Fruit fly (Drosophila melanogaster) whole organism, embryonic: Measurements from ENCODE around the gene Usp14.
A peak's percentile ranks its signal among the peaks of the same experiment; 100 is the strongest.

Experiments
- Adf1 ChIP-seq: fragments of 200-800 bp; sonication (Bioruptor generic); IDR thresholded peaks from 2 replicates; pipeline ENCODE4 v1.3.6; 2022; ENCODE audit warnings: missing biosample characterization, missing genetic modification characterization
- Asciz ChIP-seq: fragments of 200-800 bp; sonication (Bioruptor generic); optimal IDR thresholded peaks from 2 replicates; lab custom pipeline; 2017; ENCODE audit warnings: missing biosample characterization, mild to moderate bottlenecking, missing genetic modification characterization, missing genetic modification reagents
- Atf6 ChIP-seq: fragments of 200-800 bp; sonication (Bioruptor generic); IDR thresholded peaks from 2 replicates; pipeline ENCODE4 v1.3.6; 2022; ENCODE audit warnings: missing biosample characterization, missing genetic modification characterization
- Awh ChIP-seq: fragments of 200-800 bp; sonication (Bioruptor generic); IDR thresholded peaks from 2 replicates; pipeline ENCODE4, ENCODE4 v1.3.6; 2022; ENCODE audit warnings: missing biosample characterization, missing genetic modification characterization
- CG10979 ChIP-seq: fragments of 200-800 bp; sonication (Bioruptor generic); optimal IDR thresholded peaks from 2 replicates; lab custom pipeline; 2018; ENCODE audit warnings: missing biosample characterization, mild to moderate bottlenecking, missing genetic modification characterization, moderate library complexity
- CG12769 ChIP-seq: fragments of 200-800 bp; sonication (Bioruptor generic); optimal IDR thresholded peaks from 2 replicates; lab custom pipeline; 2019; ENCODE audit warnings: missing biosample characterization, mild to moderate bottlenecking, missing genetic modification characterization, moderate library complexity
- CG15011 ChIP-seq: fragments of 200-800 bp; sonication (Bioruptor generic); optimal IDR thresholded peaks from 3 replicates; lab custom pipeline; 2018; ENCODE audit warnings: missing biosample characterization, mild to moderate bottlenecking, missing genetic modification characterization
- CG15601 ChIP-seq: fragments of 200-800 bp; sonication (Bioruptor generic); optimal IDR thresholded peaks from 3 replicates; lab custom pipeline; 2019; ENCODE audit warnings: missing biosample characterization, mild to moderate bottlenecking, missing genetic modification characterization, moderate library complexity
- CG16813 ChIP-seq: fragments of 200-800 bp; sonication (Bioruptor generic); IDR thresholded peaks from 3 replicates; pipeline ENCODE4 v1.3.6; 2022; ENCODE audit warnings: missing biosample characterization, missing genetic modification characterization; ENCODE audit not compliant: partially characterized antibody
- CG18619 ChIP-seq: fragments of 200-800 bp; sonication (Bioruptor generic); optimal IDR thresholded peaks from 3 replicates; lab custom pipeline; 2017; ENCODE audit warnings: missing biosample characterization, mild to moderate bottlenecking, missing genetic modification characterization
- CG2120 ChIP-seq: fragments of 200-800 bp; sonication (Bioruptor generic); optimal IDR thresholded peaks from 3 replicates; lab custom pipeline; 2016; ENCODE audit warnings: missing biosample characterization, missing genetic modification characterization
- CG2199 ChIP-seq: fragments of 200-800 bp; sonication (Bioruptor generic); IDR thresholded peaks from 3 replicates; pipeline ENCODE4 v1.3.6; 2022; ENCODE audit warnings: missing biosample characterization, missing genetic modification characterization
- CG31365 ChIP-seq: fragments of 200-800 bp; sonication (Bioruptor generic); optimal IDR thresholded peaks from 2 replicates; lab custom pipeline; 2018; ENCODE audit warnings: missing biosample characterization, mild to moderate bottlenecking, missing genetic modification characterization
- CG33557 ChIP-seq: fragments of 200-800 bp; sonication (Bioruptor generic); optimal IDR thresholded peaks from 2 replicates; lab custom pipeline; 2019; ENCODE audit warnings: missing biosample characterization, mild to moderate bottlenecking, missing genetic modification characterization, moderate library complexity
- CG3726 ChIP-seq: fragments of 200-800 bp; sonication (Bioruptor generic); IDR thresholded peaks from 3 replicates; pipeline ENCODE4, ENCODE4 v1.3.6; 2022; ENCODE audit warnings: missing biosample characterization, missing genetic modification characterization
- CG5180 ChIP-seq: fragments of 200-800 bp; sonication (Bioruptor generic); optimal IDR thresholded peaks from 3 replicates; lab custom pipeline; 2017; ENCODE audit warnings: missing biosample characterization, missing genetic modification characterization, mild to moderate bottlenecking, moderate library complexity, missing genetic modification reagents
- CG7987 ChIP-seq: fragments of 200-800 bp; sonication (Bioruptor generic); optimal IDR thresholded peaks from 2 replicates; lab custom pipeline; 2018; ENCODE audit warnings: missing biosample characterization, mild to moderate bottlenecking, missing genetic modification characterization, moderate library complexity
- Jarid2 ChIP-seq: fragments of 200-800 bp; sonication (Bioruptor generic); optimal IDR thresholded peaks from 3 replicates; lab custom pipeline; 2017; ENCODE audit warnings: mild to moderate bottlenecking, missing biosample characterization, missing genetic modification reagents, missing genetic modification characterization
- Lim3 ChIP-seq: fragments of 200-800 bp; sonication (Bioruptor generic); IDR thresholded peaks from 2 replicates; pipeline ENCODE4 v1.3.6; 2022; ENCODE audit warnings: missing biosample characterization, missing genetic modification characterization
- MTF-1 ChIP-seq: fragments of 200-800 bp; sonication (Bioruptor generic); optimal IDR thresholded peaks from 2 replicates; lab custom pipeline; 2018; ENCODE audit warnings: missing biosample characterization, mild to moderate bottlenecking, missing genetic modification characterization, borderline replicate concordance
- Nf-YA ChIP-seq: fragments of 200-800 bp; sonication (Bioruptor generic); IDR thresholded peaks from 2 replicates; pipeline ENCODE4 v1.3.6; 2022; ENCODE audit warnings: missing biosample characterization, missing genetic modification characterization
- Nf-YB ChIP-seq: fragments of 200-800 bp; sonication (Bioruptor generic); optimal IDR thresholded peaks from 3 replicates; lab custom pipeline; 2019; ENCODE audit warnings: missing biosample characterization, mild to moderate bottlenecking, missing genetic modification characterization, moderate library complexity
- Nf-YC ChIP-seq: fragments of 200-800 bp; optimal IDR thresholded peaks from 3 replicates; lab custom pipeline; 2019; ENCODE audit warnings: missing biosample characterization, mild to moderate bottlenecking, missing genetic modification characterization, moderate library complexity
- Oaz ChIP-seq: fragments of 200-800 bp; sonication (Bioruptor generic); IDR thresholded peaks from 2 replicates; pipeline ENCODE4 v1.3.6; 2022; ENCODE audit warnings: missing biosample characterization, missing genetic modification characterization
- Six4 ChIP-seq: fragments of 200-800 bp; sonication (Bioruptor generic); optimal IDR thresholded peaks from 2 replicates; lab custom pipeline; 2016; ENCODE audit warnings: missing biosample characterization, missing genetic modification characterization
- Sox102F ChIP-seq: fragments of 200-800 bp; sonication (Bioruptor generic); optimal IDR thresholded peaks from 2 replicates; lab custom pipeline; 2018; ENCODE audit warnings: missing biosample characterization, mild to moderate bottlenecking, missing genetic modification characterization, moderate library complexity
- Xbp1 ChIP-seq: fragments of 200-800 bp; sonication (Bioruptor generic); optimal IDR thresholded peaks from 3 replicates; lab custom pipeline; 2016; ENCODE audit warnings: missing biosample characterization, mild to moderate bottlenecking, missing genetic modification characterization
- YL-1 ChIP-seq: fragments of 200-800 bp; sonication (Bioruptor generic); optimal IDR thresholded peaks from 3 replicates; lab custom pipeline; 2017; ENCODE audit warnings: missing biosample characterization, mild to moderate bottlenecking, missing genetic modification characterization
- abd-A ChIP-seq: fragments of 200-800 bp; sonication (Bioruptor generic); optimal IDR thresholded peaks from 3 replicates; lab custom pipeline; 2019; ENCODE audit warnings: missing biosample characterization, mild to moderate bottlenecking, missing genetic modification characterization, moderate library complexity
- ap ChIP-seq: fragments of 200-800 bp; sonication (Bioruptor generic); IDR thresholded peaks from 2 replicates; pipeline ENCODE4 v1.3.6; 2022; ENCODE audit warnings: missing biosample characterization, missing genetic modification characterization
- ara ChIP-seq: fragments of 200-800 bp; sonication (Bioruptor generic); IDR thresholded peaks from 2 replicates; pipeline ENCODE4 v1.3.6; 2022; ENCODE audit warnings: missing biosample characterization, missing genetic modification characterization
- dmrt99B ChIP-seq: fragments of 200-800 bp; sonication (Bioruptor generic); optimal IDR thresholded peaks from 2 replicates; lab custom pipeline; 2018; ENCODE audit warnings: missing biosample characterization, mild to moderate bottlenecking, missing genetic modification characterization, moderate library complexity
- exex ChIP-seq: fragments of 200-800 bp; sonication (Bioruptor generic); optimal IDR thresholded peaks from 4 replicates; lab custom pipeline; 2018; ENCODE audit warnings: missing biosample characterization, mild to moderate bottlenecking, missing genetic modification characterization, moderate library complexity
- gcm ChIP-seq: fragments of 200-800 bp; sonication (Bioruptor generic); optimal IDR thresholded peaks from 2 replicates; lab custom pipeline; 2019; ENCODE audit warnings: missing biosample characterization, mild to moderate bottlenecking, missing genetic modification characterization, moderate library complexity
- gt ChIP-seq: fragments of 200-800 bp; sonication (Bioruptor generic); IDR thresholded peaks from 2 replicates; pipeline ENCODE4 v1.3.6; 2022; ENCODE audit warnings: missing biosample characterization, missing genetic modification characterization
- jumu ChIP-seq: fragments of 200-800 bp; sonication (Bioruptor generic); optimal IDR thresholded peaks from 3 replicates; lab custom pipeline; 2016; ENCODE audit warnings: missing biosample characterization, missing genetic modification characterization
- kah ChIP-seq: fragments of 200-800 bp; sonication (Bioruptor generic); optimal IDR thresholded peaks from 2 replicates; lab custom pipeline; 2018; ENCODE audit warnings: missing biosample characterization, mild to moderate bottlenecking, missing genetic modification characterization
- onecut ChIP-seq: fragments of 200-800 bp; sonication (Bioruptor generic); IDR thresholded peaks from 2 replicates; pipeline ENCODE4 v1.3.6; 2022; ENCODE audit warnings: missing biosample characterization, missing genetic modification characterization
- p53 ChIP-seq: fragments of 200-800 bp; sonication (Bioruptor generic); optimal IDR thresholded peaks from 2 replicates; lab custom pipeline; 2016; ENCODE audit warnings: missing biosample characterization, missing genetic modification characterization
- salm ChIP-seq: fragments of 200-800 bp; sonication (Bioruptor generic); optimal IDR thresholded peaks from 2 replicates; lab custom pipeline; 2018; ENCODE audit warnings: missing biosample characterization, mild to moderate bottlenecking, missing genetic modification characterization
- sens ChIP-seq: fragments of 200-800 bp; sonication (Bioruptor generic); peaks from one replicate; lab custom pipeline; 2016; ENCODE audit warnings: missing biosample characterization, missing genetic modification characterization
- sob ChIP-seq: fragments of 200-800 bp; sonication (Bioruptor generic); IDR thresholded peaks from 2 replicates; pipeline ENCODE4 v1.3.6; 2022; ENCODE audit warnings: missing biosample characterization, missing genetic modification characterization
- trem ChIP-seq: fragments of 200-800 bp; optimal IDR thresholded peaks from 3 replicates; lab custom pipeline; 2019; ENCODE audit warnings: missing biosample characterization, mild to moderate bottlenecking, missing genetic modification characterization, moderate library complexity

Gene Usp14

DNA sequence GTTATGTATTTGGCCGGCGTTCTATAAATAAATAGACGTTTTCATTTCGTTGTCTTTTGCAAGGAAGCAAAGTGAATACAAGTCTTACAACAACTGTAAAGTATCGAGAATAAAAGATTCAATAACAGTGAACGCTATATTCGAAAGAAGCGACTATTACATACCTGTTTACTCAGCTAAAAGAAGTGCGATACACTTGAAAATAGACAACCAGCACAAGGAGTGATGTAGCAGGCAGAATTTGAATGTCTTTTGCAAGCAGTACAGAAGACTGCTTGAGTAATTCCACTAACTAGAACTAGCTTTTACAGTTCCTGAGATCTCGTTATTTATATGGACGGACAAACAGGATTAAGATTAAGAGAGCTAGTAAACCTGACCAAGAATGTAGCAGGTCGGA is 15.9 kb downstream of the Usp14 start (continued):
- TF ChIP-seq Nf-YA (GFP tag; lab: Robert Waterston, UW) (no peak), ap (GFP tag; lab: Robert Waterston, UW) (no peak), CG31365 (tag; lab: Kevin White, UChicago) (peak; percentile 98), CG16813 (peak; percentile 91), kah (GFP tag; lab: Kevin White, UChicago) (no peak), Oaz (GFP tag; lab: Robert Waterston, UW) (no peak), CG12769 (tag; lab: Kevin White, UChicago) (peak; percentile 63), CG10979 (tag; lab: Kevin White, UChicago) (peak; percentile 7), gt (GFP tag; lab: Robert Waterston, UW) (no peak), Atf6 (GFP tag; lab: Robert Waterston, UW) (no peak), p53 (GFP tag; lab: Kevin White, UChicago) (no peak), Xbp1 (peak; percentile 1), Lim3 (GFP tag; lab: Robert Waterston, UW) (no peak), CG2199 (GFP tag; lab: Robert Waterston, UW) (peak; percentile 98), YL-1 (peak; percentile 57), onecut (GFP tag; lab: Robert Waterston, UW) (no peak), salm (no peak), dmrt99B (no peak), CG33557 (peak; percentile 10), jumu (GFP tag; lab: Kevin White, UChicago) (peak; percentile 26), CG15011 (GFP tag; lab: Kevin White, UChicago) (no peak), CG3726 (no peak), Sox102F (GFP tag; lab: Kevin White, UChicago) (no peak), sob (no peak), exex (tag; lab: Kevin White, UChicago) (no peak), Asciz (GFP tag; lab: Kevin White, UChicago) (no peak), ara (no peak)

DNA sequence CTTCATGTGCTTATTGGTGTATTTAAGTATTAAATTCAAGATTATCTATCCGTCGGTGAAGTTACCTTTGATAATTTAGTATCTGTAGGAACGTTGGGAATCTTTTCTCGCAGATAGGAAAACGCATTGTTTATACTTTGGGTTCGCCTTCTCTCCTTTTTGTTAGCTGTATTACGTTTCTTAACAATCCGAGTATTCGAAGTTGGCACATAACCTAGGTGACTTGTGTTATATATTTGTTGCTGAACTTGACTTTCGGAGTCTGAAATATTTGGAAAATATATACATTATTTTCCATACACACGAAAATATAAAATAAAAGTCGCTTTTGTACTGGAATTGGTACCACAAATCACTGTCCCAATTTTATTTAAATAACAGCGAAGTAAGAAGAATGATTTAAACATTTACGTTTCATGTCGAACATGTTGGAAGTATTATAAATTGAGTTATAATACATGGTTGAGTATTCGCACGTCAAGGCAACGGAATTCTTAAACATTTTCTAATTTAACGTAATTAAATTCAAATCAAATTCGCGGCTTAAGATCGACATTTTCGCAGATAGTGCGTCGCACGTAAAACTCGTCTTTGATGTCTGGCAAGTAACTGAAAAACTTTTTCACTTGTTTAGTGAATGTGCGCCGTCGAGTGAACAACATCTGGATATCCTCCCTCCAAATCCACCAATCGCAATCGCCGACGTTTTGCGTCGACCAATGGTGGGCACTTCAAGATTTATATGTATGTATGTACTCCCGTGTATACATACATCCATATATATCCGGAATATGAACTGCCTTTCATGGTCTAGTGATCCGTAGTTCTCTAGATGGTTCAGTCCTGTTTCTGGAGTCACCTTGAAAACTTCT is 19.2 kb downstream of the Usp14 start, which contains the start of gene Hand:
Hand (minus strand) TSS at position 588 of the 872 bp plus-strand sequence.
- peak; percentile 96 for TF ChIP-seq Nf-YC (tag; lab: Kevin White, UChicago)
- no peak for TF ChIP-seq gcm
- no peak for TF ChIP-seq trem
- TF ChIP-seq CG2120 (GFP tag; lab: Kevin White, UChicago): no peak
- peak; percentile 95 for TF ChIP-seq Nf-YB (GFP tag; lab: Kevin White, UChicago)
- 0 out of 3 replicates have a peak, but pooled peaks have one; percentile 51 for TF ChIP-seq CG2199 (GFP tag; lab: Robert Waterston, UW)
- no peak for TF ChIP-seq sens (GFP tag; lab: Kevin White, UChicago)
- TF ChIP-seq MTF-1 (GFP tag; lab: Kevin White, UChicago): no peak
- TF ChIP-seq abd-A (tag; lab: Kevin White, UChicago): no peak
- TF ChIP-seq Adf1 (GFP tag; lab: Robert Waterston, UW): no peak
- no peak for TF ChIP-seq CG18619 (GFP tag; lab: Kevin White, UChicago)
- TF ChIP-seq CG15011 (GFP tag; lab: Kevin White, UChicago): no peak
- TF ChIP-seq CG15601: no peak
- TF ChIP-seq CG7987: no peak
- TF ChIP-seq Six4 (GFP tag; lab: Kevin White, UChicago): no peak
- TF ChIP-seq Jarid2: peak; percentile 17
- TF ChIP-seq CG5180 (GFP tag; lab: Kevin White, UChicago): peak; percentile 41
- no peak for TF ChIP-seq Awh (GFP tag; lab: Robert Waterston, UW)
